Fruit fly (Drosophila melanogaster): Measurements from ENCODE around the gene CG4022.
A peak's percentile ranks its signal among the peaks of the same experiment; 100 is the strongest.

The CG4022 gene

DNA sequence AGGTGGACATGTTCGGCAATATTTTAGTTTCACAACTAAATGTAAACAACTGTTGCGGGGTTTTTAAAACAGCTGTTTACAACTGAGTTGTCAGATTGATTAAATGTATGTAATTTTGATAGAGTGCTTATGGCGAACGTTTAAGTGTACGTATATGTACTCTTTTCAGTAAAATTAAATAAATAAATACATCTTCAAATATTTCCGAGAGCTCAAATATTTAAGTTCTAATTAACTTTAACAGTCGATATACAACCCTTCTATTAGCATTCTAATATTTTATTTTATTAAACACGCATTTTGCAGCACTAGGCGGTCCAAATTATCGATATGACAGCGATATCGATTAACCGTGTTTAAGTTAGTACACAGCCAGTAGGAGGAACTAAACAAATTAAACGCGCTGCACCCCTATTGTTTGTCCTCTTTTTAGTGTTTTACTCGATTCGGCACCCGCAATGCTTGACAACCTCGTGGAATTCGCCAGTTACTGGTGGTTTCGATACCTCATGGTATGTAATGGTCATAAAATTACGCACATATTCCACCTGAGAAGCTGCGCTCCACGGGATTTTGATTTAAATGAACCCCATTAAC is 41.0 kb upstream of the CG4022 start, which contains the start of the genes CG3448 and ghi (continued):
- TF ChIP-seq lov (optimal IDR thresholded peaks at IDR 0.05) (no peak), lov (GFP tag; IDR thresholded peaks at IDR 0.05) (no peak), ken (GFP tag; IDR thresholded peaks at IDR 0.05) (no peak), CG8290 (GFP tag; optimal IDR thresholded peaks at IDR 0.05) (peak; percentile 3), CG8290 (tag; optimal IDR thresholded peaks at IDR 0.05) (peak in 1 of 2 experiments; percentile 65), Scr (GFP tag; IDR thresholded peaks at IDR 0.05; ENCODE audit: partially characterized antibody) (peak; percentile 76), CG15011 (GFP tag; optimal IDR thresholded peaks at IDR 0.05) (peak; percentile 51), Mrtf (GFP tag; IDR thresholded peaks at IDR 0.05) (no peak), grn (GFP tag; optimal IDR thresholded peaks at IDR 0.05) (peak; percentile 1), gcm (GFP tag; optimal IDR thresholded peaks at IDR 0.05) (peak; percentile 62), Hr3 (GFP tag; optimal IDR thresholded peaks at IDR 0.05) (peak; percentile 32), lab (GFP tag; optimal IDR thresholded peaks at IDR 0.05) (peak; percentile 83), CG10654 (GFP tag; optimal IDR thresholded peaks at IDR 0.05) (peak; percentile 62), CG12155 (GFP tag; optimal IDR thresholded peaks at IDR 0.05) (peak; percentile 57), jumu (GFP tag; optimal IDR thresholded peaks at IDR 0.05) (peak; percentile 17), knrl (GFP tag; IDR thresholded peaks at IDR 0.05; ENCODE audit: partially characterized antibody) (peak; percentile 55; the same call in 2 of the 3 replicates), Sox100B (GFP tag; optimal IDR thresholded peaks at IDR 0.05) (peak; percentile 65), aop (GFP tag; IDR thresholded peaks at IDR 0.05) (no peak), D (optimal IDR thresholded peaks at IDR 0.05) (no peak), D (GFP tag; optimal IDR thresholded peaks at IDR 0.05) (peak; percentile 37), Dip2 (GFP tag; IDR thresholded peaks at IDR 0.05) (no peak), sob (GFP tag; IDR thresholded peaks at IDR 0.05) (peak; percentile 83), CG7357 (GFP tag; IDR thresholded peaks at IDR 0.05) (0 out of 3 replicates have a peak, but pooled peaks have one; percentile 28), CG12769 (tag; optimal IDR thresholded peaks at IDR 0.05) (peak; percentile 8), bbx (GFP tag; IDR thresholded peaks at IDR 0.05; ENCODE audit: partially characterized antibody) (peak; percentile 80), CG10267 (tag; optimal IDR thresholded peaks at IDR 0.05) (peak; percentile 98), CG2202 (tag; optimal IDR thresholded peaks at IDR 0.05) (no peak), Max (GFP tag; optimal IDR thresholded peaks at IDR 0.05) (peak; percentile 68), CG42726 (GFP tag; IDR thresholded peaks at IDR 0.05; ENCODE audit: partially characterized antibody) (no peak), chn (GFP tag; optimal IDR thresholded peaks at IDR 0.05) (peak; percentile 24), trh (GFP tag; optimal IDR thresholded peaks at IDR 0.05) (no peak), CG17361 (GFP tag; IDR thresholded peaks at IDR 0.05) (peak; percentile 73), CG16815 (GFP tag; optimal IDR thresholded peaks at IDR 0.05) (no peak), HmgD (GFP tag; optimal IDR thresholded peaks at IDR 0.05) (no peak), kay (GFP tag; optimal IDR thresholded peaks at IDR 0.05) (peak; percentile 57), pnt (GFP tag; optimal IDR thresholded peaks at IDR 0.05) (peak; percentile 29), gem (tag; optimal IDR thresholded peaks at IDR 0.05) (peak; percentile 71), CG18764 (GFP tag; optimal IDR thresholded peaks at IDR 0.05) (peak; percentile 61), CG12659 (GFP tag; optimal IDR thresholded peaks at IDR 0.05) (peak; percentile 70), CG15269 (tag; optimal IDR thresholded peaks at IDR 0.05) (peak; percentile 28), MBD-R2 (GFP tag; IDR thresholded peaks at IDR 0.05) (peak; percentile 69; the same call in 1 of the 2 replicates), CG9727 (GFP tag; optimal IDR thresholded peaks at IDR 0.05) (peak; percentile 35), CG31388 (GFP tag; optimal IDR thresholded peaks at IDR 0.05) (no peak), BtbVII (GFP tag; optimal IDR thresholded peaks at IDR 0.05) (peak; percentile 24), CG16863 (GFP tag; optimal IDR thresholded peaks at IDR 0.05) (peak; percentile 1), CG6175 (GFP tag; IDR thresholded peaks at IDR 0.05) (no peak), ems (GFP tag; optimal IDR thresholded peaks at IDR 0.05) (peak; percentile 52), sisA (GFP tag; IDR thresholded peaks at IDR 0.05) (peak; percentile 58), NC2α (GFP tag; optimal IDR thresholded peaks at IDR 0.05) (no peak), CG16813 (GFP tag; IDR thresholded peaks at IDR 0.05; ENCODE audit: partially characterized antibody) (peak; percentile 72), Mes4 (GFP tag; optimal IDR thresholded peaks at IDR 0.05) (no peak)

Measured in whole organism, embryonic.